Fruit fly (Drosophila melanogaster) whole organism, wandering third instar larva: ENCODE results near the gene Cyp4ac2.

ENCODE experiments used
- Dfd ChIP-seq: fragments of >200 bp; optimal IDR thresholded peaks from 2 replicates; lab custom pipeline; 2017; ENCODE audit warnings: missing biosample characterization, missing genetic modification characterization
- OdsH ChIP-seq: fragments of 200-800 bp; sonication (Bioruptor generic); optimal IDR thresholded peaks from 2 replicates; lab custom pipeline; 2016; ENCODE audit warnings: missing biosample characterization, mild to moderate bottlenecking, missing genetic modification characterization
- Vsx2 ChIP-seq: fragments of 200-300, 225-300 bp; sonication (Bioruptor generic); optimal IDR thresholded peaks from 2 replicates; lab custom pipeline; 2018; ENCODE audit warnings: missing biosample characterization, missing genetic modification characterization; ENCODE audit not compliant: partially characterized antibody
- fru ChIP-seq: fragments of 200-800 bp; sonication (Bioruptor generic); optimal IDR thresholded peaks from 3 replicates; lab custom pipeline; 2016; ENCODE audit warnings: missing biosample characterization, mild to moderate bottlenecking, missing genetic modification characterization
- sage ChIP-seq: fragments of 200-800 bp; sonication (Bioruptor generic); optimal IDR thresholded peaks from 2 replicates; lab custom pipeline; 2016; ENCODE audit warnings: missing biosample characterization, mild to moderate bottlenecking, missing genetic modification characterization

- TF ChIP-seq Vsx2 (no peak), fru (GFP tag; lab: Kevin White, UChicago) (no peak), sage (no peak), OdsH (GFP tag; lab: Kevin White, UChicago) (no peak), Dfd (GFP tag; lab: Kevin White, UChicago) (no peak)
These were observed 11.2 kb downstream of the Cyp4ac2 start for dm6 chr2L:5277262-5278008.
